Worm (Caenorhabditis elegans): ENCODE data around the gene Y66D12A.8.

DNA sequence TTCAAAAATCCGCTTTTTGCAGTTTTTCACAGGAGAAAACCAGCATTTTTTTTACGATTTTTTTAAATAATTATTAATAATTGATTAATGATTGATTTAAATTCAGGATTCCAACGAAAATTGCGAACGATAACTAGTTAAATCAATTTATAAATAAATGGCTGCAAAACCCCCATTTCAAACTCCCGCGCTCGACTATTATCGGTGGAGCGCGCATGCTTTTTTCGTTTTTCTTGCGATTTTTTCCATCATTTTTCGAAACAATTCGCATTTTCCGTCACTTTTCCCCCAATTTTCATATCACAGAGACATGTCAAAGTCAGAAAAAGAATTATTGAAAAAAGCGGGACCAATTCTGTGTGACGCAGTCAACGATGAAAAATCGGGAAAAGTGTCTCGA is 8.4 kb upstream of the Y66D12A.8 start, which contains the start of gene Y66D12A.10:
- TF ChIP-seq him-1 (tag; optimal IDR thresholded peaks at IDR 0.05) (no peak), dao-5 (tag; optimal IDR thresholded peaks at IDR 0.05) (no peak), W03F9.2 (tag; optimal IDR thresholded peaks at IDR 0.05) (no peak)

Data from whole organism, L4/young adult.